Worm (Caenorhabditis elegans): ENCODE data around the gene ceh-75.

The ceh-75 gene

ce11 chrV:9924389-9924788 lies 3.3 kb downstream of the ceh-75 start:
- no peak for TF ChIP-seq unc-62 (GFP tag; optimal IDR thresholded peaks at IDR 0.05)

DNA sequence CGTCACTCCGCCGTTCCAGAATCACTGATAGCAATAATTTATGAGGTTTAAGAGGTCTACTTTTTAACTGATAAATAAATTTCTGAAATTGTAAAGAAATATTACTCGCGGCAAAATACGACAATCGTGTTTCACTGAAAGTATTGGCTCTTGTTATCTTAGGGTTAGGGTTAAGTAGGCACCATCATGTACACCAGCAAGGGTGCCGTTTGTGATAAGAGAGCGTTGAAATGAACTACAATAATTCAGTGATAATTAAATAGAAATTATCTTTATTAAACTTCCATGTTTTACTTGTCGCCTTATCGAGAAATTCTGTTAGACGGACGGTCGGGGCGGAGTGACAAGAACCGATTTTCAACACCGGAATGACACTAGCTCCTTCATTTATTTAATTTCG lies 4.5 kb downstream of the ceh-75 start:
- no peak for TF ChIP-seq unc-62 (GFP tag; optimal IDR thresholded peaks at IDR 0.05)

ce11 chrV:9926240-9926639 lies 5.1 kb downstream of the ceh-75 start, which contains the start of gene C50H2.13:
Gene C50H2.13, plus strand, starts transcription at chrV:9926540.
- no peak for TF ChIP-seq unc-62 (GFP tag; optimal IDR thresholded peaks at IDR 0.05)

DNA sequence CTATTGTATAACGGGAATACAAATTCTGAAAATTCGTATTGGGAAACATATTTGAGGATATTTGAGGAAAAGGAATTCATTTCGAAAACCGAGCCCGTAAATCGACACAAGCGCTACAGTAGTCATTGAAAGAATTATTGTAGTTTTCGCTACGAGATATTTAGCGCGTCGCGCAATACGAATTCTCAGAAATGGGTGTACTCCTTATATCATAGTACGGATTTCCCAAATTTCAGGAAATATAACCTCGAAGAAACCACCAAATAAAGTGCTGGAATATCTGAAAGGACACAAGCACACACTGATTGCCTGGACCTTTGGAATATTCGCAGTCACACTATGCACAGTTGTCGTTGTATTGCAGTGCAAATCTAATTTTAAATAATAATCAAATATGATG lies 6.2 kb downstream of the ceh-75 start:
- no peak for TF ChIP-seq unc-62 (GFP tag; optimal IDR thresholded peaks at IDR 0.05)

DNA sequence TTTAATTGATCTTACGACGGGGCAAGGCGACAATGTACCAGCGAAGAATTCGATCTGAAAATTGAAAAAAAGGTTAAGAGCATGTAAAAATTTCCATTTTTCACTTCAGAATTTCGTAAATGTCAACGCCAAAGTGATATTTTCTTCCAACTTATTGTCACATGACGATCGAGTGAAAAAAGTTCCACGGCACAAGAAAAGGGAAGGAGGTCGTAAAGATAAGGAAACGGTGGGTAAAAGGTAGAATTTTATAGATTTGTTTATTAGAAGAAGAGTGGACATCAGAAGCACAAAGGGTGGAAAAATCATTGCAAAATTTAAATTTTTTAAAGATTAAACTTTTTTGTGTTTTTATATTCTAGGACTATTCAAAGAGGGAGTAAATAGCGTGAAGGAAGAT lies 6.8 kb downstream of the ceh-75 start:
- no peak for TF ChIP-seq unc-62 (GFP tag; optimal IDR thresholded peaks at IDR 0.05)

DNA sequence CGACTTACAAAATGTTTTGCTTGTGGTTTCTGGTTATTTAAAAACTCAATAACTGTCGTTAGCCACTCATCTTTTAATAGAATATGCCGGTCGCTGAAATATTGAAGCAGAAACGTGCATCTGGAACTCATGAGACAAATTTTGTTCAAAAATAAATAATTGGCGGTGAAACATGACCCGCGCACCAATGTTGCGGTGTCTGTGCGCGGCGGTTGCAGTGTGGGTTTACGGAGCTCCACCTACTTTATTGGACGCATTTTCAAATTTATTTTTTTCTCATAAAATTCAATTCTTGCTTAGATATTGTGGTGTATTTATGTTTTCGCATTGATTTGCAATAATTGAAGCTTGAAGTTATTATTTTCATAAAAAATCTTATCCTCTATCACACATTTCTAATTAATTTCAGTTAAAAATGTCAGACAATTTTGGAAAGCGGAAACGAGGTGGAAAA lies 9.5 kb downstream of the ceh-75 start, which contains the start of the genes rmh-2 and suds-3:
TSS of gene rmh-2 (minus strand) at position 164 of the 454 bp plus-strand sequence.
TSS of gene suds-3 (plus strand) at position 404 of the 454 bp plus-strand sequence.
- TF ChIP-seq unc-62 (GFP tag; optimal IDR thresholded peaks at IDR 0.05): no peak

ce11 chrV:9937435-9937834 lies 16.3 kb downstream of the ceh-75 start, which contains the start of gene srj-33:
Gene srj-33, minus strand, starts transcription at chrV:9937535.
- no peak for TF ChIP-seq unc-62 (GFP tag; optimal IDR thresholded peaks at IDR 0.05)

- TF ChIP-seq unc-62 (GFP tag; optimal IDR thresholded peaks at IDR 0.05): no peak
Measured at ce11 chrV:9943039-9943438, 21.9 kb downstream of the ceh-75 start, which contains the start of gene fipr-12. Gene fipr-12, plus strand, starts transcription at chrV:9943339.

DNA sequence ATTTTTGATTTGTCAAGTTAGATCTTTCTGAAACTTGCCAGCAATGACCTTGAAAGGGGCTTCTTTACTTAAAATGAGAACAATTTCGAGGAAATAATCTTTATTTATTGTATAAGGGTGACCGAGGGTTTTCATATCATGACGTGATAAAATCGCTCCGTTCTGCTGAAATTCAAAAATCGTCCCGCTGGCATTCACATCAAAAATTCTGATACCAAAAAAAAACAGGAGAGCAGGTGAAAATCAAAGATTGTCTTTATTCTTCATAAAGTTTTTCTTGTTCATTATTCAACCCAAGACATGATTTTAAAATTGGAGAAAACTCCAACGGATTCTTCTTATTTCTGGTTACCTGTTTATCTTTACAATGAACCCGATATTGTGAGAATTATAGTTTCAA lies 23.0 kb downstream of the ceh-75 start, which contains the start of gene sre-28:
TSS of gene sre-28 (plus strand) at position 301 of the 400 bp plus-strand sequence.
- TF ChIP-seq unc-62 (GFP tag; optimal IDR thresholded peaks at IDR 0.05): no peak

DNA sequence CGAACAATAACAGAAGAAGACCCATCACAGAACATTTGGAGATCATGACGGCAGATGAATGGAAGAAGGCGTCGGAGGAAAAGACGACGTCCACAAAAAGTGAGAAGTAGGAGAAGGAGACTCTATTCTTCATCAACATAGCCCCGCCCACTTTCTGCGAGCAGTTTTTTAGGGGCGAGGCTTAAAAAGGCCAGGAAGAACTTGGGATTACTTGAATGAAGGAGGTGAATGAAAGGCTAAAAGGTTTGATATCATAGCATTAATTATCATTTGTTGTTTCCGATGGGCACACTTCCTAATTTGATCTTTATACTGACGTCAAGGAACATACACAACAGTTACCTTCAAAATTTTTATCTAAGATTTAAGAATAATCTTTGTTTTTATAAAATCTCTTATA lies 27.7 kb downstream of the ceh-75 start, which contains the start of gene nlp-58:
TSS of gene nlp-58 (minus strand) at position 101 of the 400 bp plus-strand sequence.
- TF ChIP-seq unc-62 (GFP tag; optimal IDR thresholded peaks at IDR 0.05): no peak

DNA sequence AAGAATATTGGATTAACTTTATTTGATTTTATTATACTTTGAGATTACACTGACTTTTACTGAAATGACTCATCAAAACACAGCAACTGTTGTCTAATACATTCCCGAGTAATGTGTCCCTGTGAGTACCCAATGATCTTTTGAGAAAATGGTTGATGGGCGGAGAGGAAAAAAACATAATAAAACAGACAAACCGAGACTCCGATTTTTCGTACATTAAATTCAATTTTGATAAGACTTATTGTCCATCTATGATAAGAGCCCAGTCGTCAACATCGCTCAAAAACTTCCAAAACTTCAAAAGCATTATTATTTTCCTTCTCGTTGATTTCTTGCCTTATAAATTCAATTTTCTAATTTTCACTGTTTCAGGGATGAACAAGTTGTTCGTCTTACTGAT lies 29.7 kb downstream of the ceh-75 start, which contains the start of gene ttr-46:
TSS of gene ttr-46 (plus strand) at position 373 of the 400 bp plus-strand sequence.
- no peak for TF ChIP-seq unc-62 (GFP tag; optimal IDR thresholded peaks at IDR 0.05)

DNA sequence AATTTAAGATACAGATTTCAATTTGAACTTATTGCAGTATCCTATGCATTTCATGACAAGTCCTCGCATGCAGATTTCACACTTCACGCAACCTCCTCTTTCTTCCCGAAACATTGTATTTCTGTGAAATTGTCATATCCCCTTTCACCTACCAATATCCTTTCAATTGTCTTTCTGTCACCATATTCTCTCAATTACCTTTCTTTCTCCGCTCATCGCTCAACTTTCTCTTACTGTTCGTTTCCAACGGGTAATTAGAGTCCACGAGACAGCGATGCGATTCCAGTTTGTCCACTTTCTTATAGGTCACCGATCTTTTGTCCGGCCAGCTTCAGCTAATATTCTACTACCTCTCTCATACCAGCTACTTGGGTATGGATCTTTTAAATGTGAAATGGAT lies 31.3 kb downstream of the ceh-75 start, which contains the start of gene mam-5:
TSS of gene mam-5 (plus strand) at position 304 of the 400 bp plus-strand sequence.
- TF ChIP-seq unc-62 (GFP tag; optimal IDR thresholded peaks at IDR 0.05): no peak

DNA sequence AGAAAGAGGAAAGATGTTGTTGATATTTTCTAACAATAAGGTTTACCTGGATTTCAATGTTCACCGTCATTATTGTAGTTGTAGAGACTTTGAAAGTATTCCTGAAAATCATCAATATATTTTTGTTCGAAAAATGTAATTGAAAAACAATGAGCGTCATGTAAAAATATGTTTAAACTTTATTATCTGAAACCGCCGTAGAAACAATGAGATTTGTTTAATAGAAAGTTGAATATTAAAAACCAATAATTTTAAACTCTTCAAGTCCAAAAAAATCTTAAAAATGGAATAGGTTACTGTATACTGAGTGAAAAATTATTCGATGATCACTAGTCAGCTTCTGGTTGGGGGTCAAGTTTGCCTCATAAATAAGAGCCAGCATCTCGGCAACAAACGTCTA lies 37.1 kb downstream of the ceh-75 start, which contains the start of gene anmt-3:
TSS of gene anmt-3 (minus strand) at position 101 of the 400 bp plus-strand sequence.
- TF ChIP-seq unc-62 (GFP tag; optimal IDR thresholded peaks at IDR 0.05): no peak

- TF ChIP-seq unc-62 (GFP tag; optimal IDR thresholded peaks at IDR 0.05): no peak
Measured at ce11 chrV:9958654-9959053, 37.5 kb downstream of the ceh-75 start.

DNA sequence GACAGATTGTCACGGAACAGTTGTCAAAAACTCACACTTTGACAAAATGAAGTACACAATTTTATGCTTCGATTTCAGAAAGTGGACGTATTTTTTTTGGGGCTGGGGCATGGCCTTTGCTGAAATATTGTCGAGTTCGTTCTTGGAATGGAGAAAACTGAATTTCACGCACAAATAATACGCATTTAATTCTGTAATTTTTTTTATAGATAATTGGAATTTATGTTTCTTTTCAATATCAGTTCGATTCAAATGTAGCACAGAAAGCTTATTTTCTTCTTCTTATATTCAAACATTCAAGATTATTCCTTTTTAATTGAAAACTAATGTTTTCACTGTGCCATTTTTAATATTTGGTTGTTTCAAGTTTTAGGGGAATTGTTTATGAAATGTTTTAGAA lies 39.2 kb downstream of the ceh-75 start, which contains the start of gene T07C12.10:
TSS of gene T07C12.10 (minus strand) at position 101 of the 400 bp plus-strand sequence.
- no peak for TF ChIP-seq unc-62 (GFP tag; optimal IDR thresholded peaks at IDR 0.05)

- TF ChIP-seq unc-62 (GFP tag; optimal IDR thresholded peaks at IDR 0.05): no peak
Measured at ce11 chrV:9962394-9962793, 41.3 kb downstream of the ceh-75 start, which contains the start of gene madf-4. Gene madf-4, minus strand, starts transcription at chrV:9962494.

DNA sequence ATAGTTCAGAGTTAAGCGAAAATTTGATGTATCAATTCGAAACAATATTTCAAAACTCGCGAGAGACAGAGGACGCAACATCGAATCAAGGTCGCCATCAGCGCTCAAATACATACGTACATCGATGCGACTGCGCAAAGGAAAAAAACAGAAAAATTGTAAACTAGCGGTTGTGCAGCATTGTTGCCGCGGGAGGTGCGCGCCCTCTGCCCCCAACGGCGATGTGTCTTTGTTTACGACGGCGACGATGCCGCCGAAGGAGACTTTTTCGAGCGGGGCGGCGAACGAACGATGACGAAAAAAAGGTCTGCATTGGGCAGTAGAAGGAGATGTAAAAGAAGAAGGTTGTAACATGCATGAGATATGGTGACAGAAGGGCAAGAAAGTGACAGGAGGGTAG lies 41.8 kb downstream of the ceh-75 start:
- no peak for TF ChIP-seq unc-62 (GFP tag; optimal IDR thresholded peaks at IDR 0.05)
